Worm (Caenorhabditis elegans) whole organism, L4 larva: Measurements from ENCODE around the gene bath-42.
A peak's percentile ranks its signal among the peaks of the same experiment; 100 is the strongest.

Source experiments
- F10B5.3 ChIP-seq: sonication (generic microtip); optimal IDR thresholded peaks from 2 replicates; lab custom pipeline; 2016; ENCODE audit warnings: mild to moderate bottlenecking, missing genetic modification characterization, missing compliant biosample characterization
- F26F4.8 ChIP-seq: fragments of 200-800 bp; sonication (Bioruptor generic); conservative IDR thresholded peaks from 2 replicates; pipeline ENCODE4 v1.3.6; 2022; ENCODE audit warnings: missing genetic modification characterization, missing compliant biosample characterization
- F49E8.2 ChIP-seq: sonication (generic microtip); optimal IDR thresholded peaks from 2 replicates; lab custom pipeline; 2016; ENCODE audit warnings: missing compliant biosample characterization, mild to moderate bottlenecking, missing genetic modification characterization, borderline replicate concordance
- T20F7.1 ChIP-seq: fragments of 200-800 bp; sonication (Bioruptor generic); optimal IDR thresholded peaks from 2 replicates; lab custom pipeline; 2018; ENCODE audit warnings: mild to moderate bottlenecking, missing genetic modification characterization, missing compliant biosample characterization
- T26A8.4 ChIP-seq: fragments of 200-800 bp; sonication (Bioruptor generic); IDR thresholded peaks from 2 replicates; pipeline ENCODE4 v1.3.6; 2022; ENCODE audit warnings: missing genetic modification characterization, missing compliant biosample characterization
- Y105C5A.15 ChIP-seq: fragments of 200-800 bp; sonication (Bioruptor generic); IDR thresholded peaks from 2 replicates; pipeline ENCODE4 v1.3.6; 2022; ENCODE audit warnings: missing genetic modification characterization, missing compliant biosample characterization
- Y48G9A.11 ChIP-seq: fragments of 200-800 bp; sonication (Bioruptor generic); IDR thresholded peaks from 2 replicates; pipeline ENCODE4 v1.3.6; 2022; ENCODE audit warnings: missing genetic modification reagents, missing genetic modification characterization, missing compliant biosample characterization
- aha-1 ChIP-seq: fragments of 150-350 bp; peaks from one replicate; lab custom pipeline; 2014; ENCODE audit warnings: missing biosample characterization, missing genetic modification characterization
- ama-1 ChIP-seq: fragments of 150-350 bp; optimal IDR thresholded peaks from 2 replicates; lab custom pipeline; 2014; ENCODE audit warnings: inconsistent platforms, mixed read lengths
- arid-1 ChIP-seq: fragments of 200-800 bp; sonication (Bioruptor generic); conservative IDR thresholded peaks from 2 replicates; pipeline ENCODE4 v1.3.6; 2022; ENCODE audit warnings: missing genetic modification reagents, missing genetic modification characterization, missing compliant biosample characterization
- attf-4 ChIP-seq: sonication (generic microtip); optimal IDR thresholded peaks from 3 replicates; lab custom pipeline; 2017; ENCODE audit warnings: missing biosample characterization, missing genetic modification characterization
- ceh-28 ChIP-seq: fragments of 150-350 bp; optimal IDR thresholded peaks from 2 replicates; lab custom pipeline; 2014; ENCODE audit warnings: missing biosample characterization, missing genetic modification reagents, missing genetic modification characterization
- ceh-44 ChIP-seq: fragments of 200-800 bp; sonication (Bioruptor generic); IDR thresholded peaks from 2 replicates; pipeline ENCODE4 v1.3.6; 2022; ENCODE audit warnings: missing genetic modification reagents, missing genetic modification characterization, missing compliant biosample characterization
- ceh-82 ChIP-seq: sonication (generic microtip); optimal IDR thresholded peaks from 2 replicates; lab custom pipeline; 2017; ENCODE audit warnings: missing biosample characterization, missing genetic modification characterization
- daf-12 ChIP-seq: fragments of 150-350 bp; optimal IDR thresholded peaks from 2 replicates; lab custom pipeline; 2014; ENCODE audit warnings: missing biosample characterization, missing genetic modification reagents, missing genetic modification characterization
- daf-19 ChIP-seq: fragments of 200-800 bp; sonication (Bioruptor generic); conservative IDR thresholded peaks from 2 replicates; pipeline ENCODE4 v1.3.6; 2022; ENCODE audit warnings: missing genetic modification characterization, missing compliant biosample characterization
- dmd-9 ChIP-seq: fragments of 200-800 bp; sonication (Bioruptor generic); IDR thresholded peaks from 2 replicates; pipeline ENCODE4 v1.3.6; 2022; ENCODE audit warnings: missing genetic modification reagents, missing genetic modification characterization, missing compliant biosample characterization
- dpl-1 ChIP-seq: fragments of 150-350 bp; optimal IDR thresholded peaks from 2 replicates; lab custom pipeline; 2014; ENCODE audit warnings: missing biosample characterization, missing genetic modification reagents, missing genetic modification characterization
- duxl-1 ChIP-seq: sonication (generic microtip); optimal IDR thresholded peaks from 2 replicates; lab custom pipeline; 2016; ENCODE audit warnings: mild to moderate bottlenecking, missing genetic modification characterization, moderate library complexity, missing compliant biosample characterization; ENCODE audit not compliant: poor library complexity
- egl-27 ChIP-seq: sonication (generic microtip); optimal IDR thresholded peaks from 3 replicates; lab custom pipeline; 2017; ENCODE audit warnings: missing biosample characterization, missing genetic modification reagents, missing genetic modification characterization
- gei-8 ChIP-seq: fragments of 200-800 bp; sonication (Bioruptor generic); optimal IDR thresholded peaks from 2 replicates; lab custom pipeline; 2018; ENCODE audit warnings: mild to moderate bottlenecking, missing genetic modification characterization, missing compliant biosample characterization
- hlh-11 ChIP-seq: fragments of 200-800 bp; sonication (Bioruptor generic); optimal IDR thresholded peaks from 2 replicates; lab custom pipeline; 2018; ENCODE audit warnings: mild to moderate bottlenecking, missing genetic modification characterization, missing compliant biosample characterization
- hmg-1.1 ChIP-seq: fragments of 200-800 bp; sonication (Bioruptor generic); IDR thresholded peaks from 2 replicates; pipeline ENCODE4 v1.3.6; 2022; ENCODE audit warnings: missing genetic modification reagents, missing genetic modification characterization, missing compliant biosample characterization
- lin-15B ChIP-seq: fragments of 150-350 bp; sonication (generic microtip); optimal IDR thresholded peaks from 3 replicates; lab custom pipeline; 2014; ENCODE audit warnings: missing biosample characterization, missing genetic modification characterization
- lin-38 ChIP-seq: fragments of 200-800 bp; sonication (Bioruptor generic); IDR thresholded peaks from 2 replicates; pipeline ENCODE4 v1.3.6; 2022; ENCODE audit warnings: missing genetic modification reagents, missing genetic modification characterization, missing compliant biosample characterization
- lin-39 ChIP-seq: fragments of 150-350 bp; optimal IDR thresholded peaks from 2 replicates; lab custom pipeline; 2014; ENCODE audit warnings: missing biosample characterization, missing genetic modification reagents, missing genetic modification characterization
- lir-3 ChIP-seq: sonication (generic microtip); optimal IDR thresholded peaks from 2 replicates; lab custom pipeline; 2016; ENCODE audit warnings: mild to moderate bottlenecking, missing genetic modification characterization, missing compliant biosample characterization
- mep-1 ChIP-seq: fragments of 150-350 bp; sonication (generic microtip); optimal IDR thresholded peaks from 3 replicates; lab custom pipeline; 2014; ENCODE audit warnings: missing biosample characterization, missing genetic modification characterization
- mes-2 ChIP-seq: sonication (generic microtip); optimal IDR thresholded peaks from 2 replicates; lab custom pipeline; 2016; ENCODE audit warnings: missing genotype, mild to moderate bottlenecking, missing genetic modification characterization, missing compliant biosample characterization; ENCODE audit not compliant: poor library complexity, severe bottlenecking
- mxl-2 ChIP-seq: fragments of 200-800 bp; sonication (Bioruptor generic); conservative IDR thresholded peaks from 2 replicates; pipeline ENCODE4 v1.3.6; 2022; ENCODE audit warnings: missing genetic modification reagents, missing genetic modification characterization, missing compliant biosample characterization
- nhr-111 ChIP-seq: fragments of 200-800 bp; sonication (Bioruptor generic); optimal IDR thresholded peaks from 2 replicates; lab custom pipeline; 2018; ENCODE audit warnings: mild to moderate bottlenecking, missing genetic modification characterization, missing compliant biosample characterization
- nhr-237 ChIP-seq: sonication (generic microtip); optimal IDR thresholded peaks from 2 replicates; lab custom pipeline; 2017; ENCODE audit warnings: missing biosample characterization, missing genetic modification characterization
- nhr-25 ChIP-seq: sonication (generic microtip); optimal IDR thresholded peaks from 2 replicates; lab custom pipeline; 2017; ENCODE audit warnings: missing genetic modification characterization, mild to moderate bottlenecking, missing compliant biosample characterization, antibody characterized with exemption, moderate library complexity, borderline replicate concordance; ENCODE audit not compliant: insufficient read depth
- nhr-28 ChIP-seq: fragments of 150-350 bp; optimal IDR thresholded peaks from 2 replicates; lab custom pipeline; 2014; ENCODE audit warnings: missing biosample characterization, missing genetic modification characterization
- nhr-41 ChIP-seq: fragments of 200-800 bp; sonication (Bioruptor generic); IDR thresholded peaks from 2 replicates; pipeline ENCODE4 v1.3.6; 2022; ENCODE audit warnings: missing genetic modification reagents, missing genetic modification characterization, missing compliant biosample characterization
- pha-4 ChIP-seq, 2 experiments: fragments of 150-350 bp in 1 of 2; fragments of 200-800 bp in 1 of 2; sonication (Bioruptor generic) in 1 of 2; IDR thresholded peaks in 1 of 2; optimal IDR thresholded peaks in 1 of 2; 2 replicates each; pipeline versions ENCODE4 v1.3.6 to Lab custom; 2014 to 2022; ENCODE audit warnings: missing genetic modification characterization in 2 of 2, missing genetic modification reagents in 2 of 2, missing biosample characterization in 1 of 2, missing compliant biosample characterization in 1 of 2
- pqm-1 ChIP-seq: sonication (generic microtip); optimal IDR thresholded peaks from 2 replicates; lab custom pipeline; 2017; ENCODE audit warnings: missing biosample characterization, missing genetic modification characterization
- saeg-2 ChIP-seq: fragments of 200-800 bp; sonication (Bioruptor generic); IDR thresholded peaks from 2 replicates; pipeline ENCODE4 v1.3.6; 2022; ENCODE audit warnings: missing genetic modification reagents, missing genetic modification characterization, missing compliant biosample characterization
- sdz-12 ChIP-seq: fragments of 200-800 bp; sonication (Bioruptor generic); optimal IDR thresholded peaks from 2 replicates; lab custom pipeline; 2018; ENCODE audit warnings: mild to moderate bottlenecking, missing genetic modification characterization, missing compliant biosample characterization
- skn-1 ChIP-seq: fragments of 150-350 bp; optimal IDR thresholded peaks from 2 replicates; lab custom pipeline; 2014; ENCODE audit warnings: missing biosample characterization, missing genetic modification characterization
- snpc-1.2 ChIP-seq: fragments of 200-800 bp; sonication (Bioruptor generic); IDR thresholded peaks from 2 replicates; pipeline ENCODE4 v1.3.6; 2022; ENCODE audit warnings: missing genetic modification reagents, missing genetic modification characterization, missing compliant biosample characterization
- snpc-4 ChIP-seq: fragments of 150-350 bp; optimal IDR thresholded peaks from 2 replicates; lab custom pipeline; 2014; ENCODE audit warnings: missing biosample characterization, missing genetic modification characterization
- spr-1 ChIP-seq: sonication (generic microtip); optimal IDR thresholded peaks from 2 replicates; lab custom pipeline; 2016; ENCODE audit warnings: mild to moderate bottlenecking, missing genetic modification characterization, missing compliant biosample characterization
- unc-130 ChIP-seq: sonication (generic microtip); optimal IDR thresholded peaks from 2 replicates; lab custom pipeline; 2016; ENCODE audit warnings: missing genetic modification reagents, missing genetic modification characterization, missing compliant biosample characterization
- zag-1 ChIP-seq: fragments of 150-350 bp; optimal IDR thresholded peaks from 2 replicates; lab custom pipeline; 2014; ENCODE audit warnings: missing biosample characterization, missing genetic modification characterization
- zip-11 ChIP-seq: fragments of 200-800 bp; sonication (Bioruptor generic); IDR thresholded peaks from 2 replicates; pipeline ENCODE4 v1.3.6; 2022; ENCODE audit warnings: missing genetic modification characterization, missing compliant biosample characterization

The bath-42 gene

DNA sequence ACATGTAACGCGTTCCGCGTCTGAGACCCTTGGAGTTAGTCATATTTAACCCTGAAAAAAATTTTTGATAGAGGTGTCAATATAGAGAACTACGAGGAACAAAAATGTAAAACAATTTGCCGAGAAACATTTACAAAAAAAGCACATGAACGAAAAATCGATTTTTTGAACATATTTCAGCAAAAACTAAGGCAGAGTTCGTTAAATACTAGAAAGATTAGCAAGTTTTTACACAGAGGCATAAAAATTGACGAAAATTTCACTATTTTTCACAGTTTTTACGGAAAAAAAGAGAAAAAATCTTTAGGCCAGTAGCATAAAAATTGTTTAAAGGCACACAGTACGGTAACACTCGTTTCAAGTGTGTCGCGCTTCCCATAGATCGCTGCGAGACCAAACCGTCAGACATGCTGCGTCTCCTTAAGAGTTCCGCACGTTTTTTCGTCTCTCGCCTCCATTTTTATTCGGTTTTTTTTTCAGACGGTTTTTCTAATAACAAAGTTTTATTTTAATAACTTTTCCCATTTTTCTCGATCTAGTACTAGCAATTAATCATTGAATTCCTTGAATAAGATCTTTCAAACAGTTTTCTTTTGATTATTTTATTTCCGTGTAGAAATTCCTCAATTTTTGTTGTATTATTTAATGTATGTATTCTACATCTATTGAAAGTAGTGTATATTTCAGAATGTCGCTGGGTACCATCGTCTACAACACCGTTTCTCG is 32.8 kb downstream of the bath-42 start, which contains the start of the genes rpl-21 and C14B9.10 (continued):
- TF ChIP-seq ceh-44 (GFP tag; lab: Robert Waterston, UW) (no peak), unc-130 (GFP tag; lab: Kevin White, UChicago) (peak; percentile 84), nhr-28 (tag; lab: Kevin White, UChicago) (peak; percentile 57), zip-11 (GFP tag; lab: Robert Waterston, UW) (no peak), duxl-1 (tag; lab: Kevin White, UChicago) (peak; percentile 1), ama-1 (lab: Kevin White, UChicago) (peak; percentile 59), daf-19 (GFP tag; lab: Robert Waterston, UW) (no peak), hlh-11 (peak; percentile 70)

DNA sequence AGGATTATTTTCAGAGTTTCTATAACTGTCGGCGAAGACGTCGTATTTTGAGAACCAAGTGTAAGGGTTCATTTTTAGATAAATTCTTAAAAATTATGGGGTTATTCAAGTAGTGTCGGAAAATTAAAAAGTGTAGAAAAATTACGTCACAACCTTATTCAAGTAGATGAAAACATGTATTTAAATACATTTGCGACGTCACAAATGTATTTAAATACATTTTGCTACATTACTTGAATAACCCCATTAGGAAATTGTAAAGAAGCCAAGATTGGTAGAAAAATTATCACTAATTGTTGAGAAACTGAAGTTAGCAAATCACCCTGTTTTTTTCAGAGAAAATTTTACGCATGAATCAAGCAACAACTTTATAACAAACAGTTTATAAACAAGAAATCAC is 34.0 kb downstream of the bath-42 start:
- no peak for TF ChIP-seq daf-12 (tag; lab: Kevin White, UChicago)
- TF ChIP-seq ceh-82 = no peak
- no peak for TF ChIP-seq mxl-2 (GFP tag; lab: Robert Waterston, UW)
- peak; percentile 52; the same call in 1 of the 2 replicates for TF ChIP-seq snpc-1.2 (GFP tag; lab: Robert Waterston, UW)
- TF ChIP-seq pha-4 (GFP tag; IDR thresholded peaks at IDR 0.05; lab: Robert Waterston, UW) = peak; percentile 44; the same call in 1 of the 2 replicates
- TF ChIP-seq pha-4 (tag; optimal IDR thresholded peaks at IDR 0.05; lab: Kevin White, UChicago) = no peak
- no peak for TF ChIP-seq lin-39 (tag; lab: Kevin White, UChicago)
- no peak for TF ChIP-seq unc-130 (GFP tag; lab: Kevin White, UChicago)
- TF ChIP-seq lir-3 = no peak
- TF ChIP-seq mes-2 (tag; lab: Kevin White, UChicago) = no peak
- no peak for TF ChIP-seq skn-1 (tag; lab: Kevin White, UChicago)
- no peak for TF ChIP-seq nhr-25 (tag; lab: Kevin White, UChicago)
- no peak for TF ChIP-seq duxl-1 (tag; lab: Kevin White, UChicago)
- no peak for TF ChIP-seq F26F4.8 (GFP tag; lab: Robert Waterston, UW)
- no peak for TF ChIP-seq T20F7.1 (GFP tag; lab: Kevin White, UChicago)
- no peak for TF ChIP-seq snpc-4 (tag; lab: Kevin White, UChicago)
- no peak for TF ChIP-seq nhr-111 (GFP tag; lab: Kevin White, UChicago)
- no peak for TF ChIP-seq lin-15B (tag; lab: Kevin White, UChicago)
- no peak for TF ChIP-seq gei-8 (GFP tag; lab: Kevin White, UChicago)
- no peak for TF ChIP-seq spr-1 (tag; lab: Kevin White, UChicago)
- TF ChIP-seq aha-1 (tag; lab: Kevin White, UChicago) = no peak
- no peak for TF ChIP-seq egl-27
- TF ChIP-seq ceh-44 (GFP tag; lab: Robert Waterston, UW) = no peak
- TF ChIP-seq T26A8.4 = no peak
- TF ChIP-seq pqm-1 (tag; lab: Kevin White, UChicago) = no peak
- TF ChIP-seq Y105C5A.15 (GFP tag; lab: Robert Waterston, UW) = no peak
- TF ChIP-seq F10B5.3 (tag; lab: Kevin White, UChicago) = no peak
- no peak for TF ChIP-seq dmd-9 (GFP tag; lab: Robert Waterston, UW)
- no peak for TF ChIP-seq mep-1 (tag; lab: Kevin White, UChicago)
- TF ChIP-seq hlh-11 = no peak
- TF ChIP-seq saeg-2 = no peak
- TF ChIP-seq F49E8.2 = peak; percentile 63
- no peak for TF ChIP-seq daf-19 (GFP tag; lab: Robert Waterston, UW)
- TF ChIP-seq ceh-28 = no peak
- no peak for TF ChIP-seq nhr-28 (tag; lab: Kevin White, UChicago)
- TF ChIP-seq Y48G9A.11 (GFP tag; lab: Robert Waterston, UW) = peak; percentile 65
- 0 out of 2 replicates have a peak, but pooled peaks have one; percentile 24 for TF ChIP-seq arid-1
- TF ChIP-seq nhr-41 (GFP tag; lab: Robert Waterston, UW) = no peak
- TF ChIP-seq sdz-12 = no peak
- TF ChIP-seq lin-38 = peak; percentile 58
- no peak for TF ChIP-seq zip-11 (GFP tag; lab: Robert Waterston, UW)
- no peak for TF ChIP-seq hmg-1.1 (GFP tag; lab: Robert Waterston, UW)
- no peak for TF ChIP-seq dpl-1 (GFP tag; lab: Kevin White, UChicago)
- TF ChIP-seq nhr-237 = no peak
- no peak for TF ChIP-seq zag-1 (tag; lab: Kevin White, UChicago)
- TF ChIP-seq attf-4 (tag; lab: Kevin White, UChicago) = no peak
